Worm (Caenorhabditis elegans) whole organism, L4 larva: ENCODE results near the gene Y116A8C.3.
A peak's percentile ranks its signal among the peaks of the same experiment; 100 is the strongest.

Experiments used
- F49E8.2 ChIP-seq: sonication (generic microtip); optimal IDR thresholded peaks from 2 replicates; lab custom pipeline; 2016; ENCODE audit warnings: missing compliant biosample characterization, mild to moderate bottlenecking, missing genetic modification characterization, borderline replicate concordance
- R02D3.7 ChIP-seq: fragments of 150-350 bp; sonication (generic microtip); optimal IDR thresholded peaks from 3 replicates; lab custom pipeline; 2014; ENCODE audit warnings: missing biosample characterization, missing genetic modification characterization
- Y48G9A.11 ChIP-seq: fragments of 200-800 bp; sonication (Bioruptor generic); IDR thresholded peaks from 2 replicates; pipeline ENCODE4 v1.3.6; 2022; ENCODE audit warnings: missing genetic modification reagents, missing genetic modification characterization, missing compliant biosample characterization
- Y5F2A.4 ChIP-seq: fragments of 200-800 bp; sonication (Bioruptor generic); optimal IDR thresholded peaks from 2 replicates; lab custom pipeline; 2018; ENCODE audit warnings: mild to moderate bottlenecking, missing genetic modification characterization, missing compliant biosample characterization
- aha-1 ChIP-seq: fragments of 150-350 bp; peaks from one replicate; lab custom pipeline; 2014; ENCODE audit warnings: missing biosample characterization, missing genetic modification characterization
- ama-1 ChIP-seq: fragments of 150-350 bp; optimal IDR thresholded peaks from 2 replicates; lab custom pipeline; 2014; ENCODE audit warnings: inconsistent platforms, mixed read lengths
- attf-4 ChIP-seq: sonication (generic microtip); optimal IDR thresholded peaks from 3 replicates; lab custom pipeline; 2017; ENCODE audit warnings: missing biosample characterization, missing genetic modification characterization
- ceh-28 ChIP-seq: fragments of 150-350 bp; optimal IDR thresholded peaks from 2 replicates; lab custom pipeline; 2014; ENCODE audit warnings: missing biosample characterization, missing genetic modification reagents, missing genetic modification characterization
- ceh-32 ChIP-seq: sonication (generic microtip); optimal IDR thresholded peaks from 2 replicates; lab custom pipeline; 2016; ENCODE audit warnings: mild to moderate bottlenecking, missing genetic modification characterization, missing compliant biosample characterization; ENCODE audit not compliant: poor library complexity
- ces-1 ChIP-seq: fragments of 150-350 bp; sonication (generic microtip); optimal IDR thresholded peaks from 4 replicates; lab custom pipeline; 2014; ENCODE audit warnings: missing biosample characterization, missing genetic modification reagents, missing genetic modification characterization
- dmd-6 ChIP-seq: fragments of 200-800 bp; sonication (Bioruptor generic); IDR thresholded peaks from 2 replicates; pipeline ENCODE4 v1.3.6; 2022; ENCODE audit warnings: missing genetic modification reagents, missing genetic modification characterization, missing compliant biosample characterization
- dmd-8 ChIP-seq: fragments of 200-800 bp; sonication (Bioruptor generic); IDR thresholded peaks from 2 replicates; pipeline ENCODE4 v1.3.6; 2022; ENCODE audit warnings: missing genetic modification characterization, missing compliant biosample characterization
- duxl-1 ChIP-seq: sonication (generic microtip); optimal IDR thresholded peaks from 2 replicates; lab custom pipeline; 2016; ENCODE audit warnings: mild to moderate bottlenecking, missing genetic modification characterization, moderate library complexity, missing compliant biosample characterization; ENCODE audit not compliant: poor library complexity
- egl-43 ChIP-seq: fragments of 200-800 bp; sonication (Bioruptor generic); IDR thresholded peaks from 2 replicates; pipeline ENCODE4 v1.3.6; 2022; ENCODE audit warnings: missing genetic modification reagents, missing genetic modification characterization, missing compliant biosample characterization
- hif-1 ChIP-seq, 2 experiments: sonication (generic microtip); optimal IDR thresholded peaks; 2 replicates each; lab custom pipeline; 2016 to 2017; ENCODE audit warnings: missing compliant biosample characterization in 2 of 2, missing genetic modification characterization in 2 of 2, missing genetic modification reagents in 2 of 2, missing genotype in 2 of 2, mild to moderate bottlenecking in 1 of 2
- hmg-1.1 ChIP-seq: fragments of 200-800 bp; sonication (Bioruptor generic); IDR thresholded peaks from 2 replicates; pipeline ENCODE4 v1.3.6; 2022; ENCODE audit warnings: missing genetic modification reagents, missing genetic modification characterization, missing compliant biosample characterization
- mdt-29 ChIP-seq: fragments of 200-800 bp; sonication (Bioruptor generic); IDR thresholded peaks from 2 replicates; pipeline ENCODE4 v1.3.6; 2022; ENCODE audit warnings: missing genetic modification reagents, missing genetic modification characterization, missing compliant biosample characterization
- mep-1 ChIP-seq: fragments of 150-350 bp; sonication (generic microtip); optimal IDR thresholded peaks from 3 replicates; lab custom pipeline; 2014; ENCODE audit warnings: missing biosample characterization, missing genetic modification characterization
- mxl-2 ChIP-seq: fragments of 200-800 bp; sonication (Bioruptor generic); conservative IDR thresholded peaks from 2 replicates; pipeline ENCODE4 v1.3.6; 2022; ENCODE audit warnings: missing genetic modification reagents, missing genetic modification characterization, missing compliant biosample characterization
- nhr-11 ChIP-seq: fragments of 150-350 bp; optimal IDR thresholded peaks from 2 replicates; lab custom pipeline; 2014; ENCODE audit warnings: missing biosample characterization, missing genetic modification characterization
- nhr-28 ChIP-seq: fragments of 150-350 bp; optimal IDR thresholded peaks from 2 replicates; lab custom pipeline; 2014; ENCODE audit warnings: missing biosample characterization, missing genetic modification characterization
- nhr-42 ChIP-seq: fragments of 200-800 bp; sonication (Bioruptor generic); IDR thresholded peaks from 2 replicates; pipeline ENCODE4 v1.3.6; 2022; ENCODE audit warnings: missing genetic modification characterization, missing compliant biosample characterization
- nhr-76 ChIP-seq: fragments of 150-350 bp; optimal IDR thresholded peaks from 2 replicates; lab custom pipeline; 2014; ENCODE audit warnings: missing biosample characterization, missing genetic modification characterization
- php-3 ChIP-seq: fragments of 200-800 bp; sonication (Bioruptor generic); IDR thresholded peaks from 2 replicates; pipeline ENCODE4 v1.3.6; 2022; ENCODE audit warnings: missing genetic modification reagents, missing genetic modification characterization, missing compliant biosample characterization
- pqm-1 ChIP-seq: sonication (generic microtip); optimal IDR thresholded peaks from 2 replicates; lab custom pipeline; 2017; ENCODE audit warnings: missing biosample characterization, missing genetic modification characterization
- saeg-2 ChIP-seq: fragments of 200-800 bp; sonication (Bioruptor generic); IDR thresholded peaks from 2 replicates; pipeline ENCODE4 v1.3.6; 2022; ENCODE audit warnings: missing genetic modification reagents, missing genetic modification characterization, missing compliant biosample characterization
- sdz-12 ChIP-seq: fragments of 200-800 bp; sonication (Bioruptor generic); optimal IDR thresholded peaks from 2 replicates; lab custom pipeline; 2018; ENCODE audit warnings: mild to moderate bottlenecking, missing genetic modification characterization, missing compliant biosample characterization
- set-16 ChIP-seq: fragments of 200-800 bp; sonication (Bioruptor generic); IDR thresholded peaks from 2 replicates; pipeline ENCODE4 v1.3.6; 2022; ENCODE audit warnings: missing genetic modification reagents, missing genetic modification characterization, missing compliant biosample characterization
- snpc-4 ChIP-seq: fragments of 150-350 bp; optimal IDR thresholded peaks from 2 replicates; lab custom pipeline; 2014; ENCODE audit warnings: missing biosample characterization, missing genetic modification characterization
- tra-1 ChIP-seq: fragments of 200-800 bp; sonication (Bioruptor generic); IDR thresholded peaks from 2 replicates; pipeline ENCODE4 v1.3.6; 2022; ENCODE audit warnings: missing genetic modification reagents, missing genetic modification characterization, missing compliant biosample characterization
- unc-39 ChIP-seq: sonication (generic microtip); optimal IDR thresholded peaks from 2 replicates; lab custom pipeline; 2017; ENCODE audit warnings: missing biosample characterization, missing genetic modification characterization
- unc-62 ChIP-seq, 3 experiments: fragments of 150-350 bp in 1 of 3; sonication (generic microtip); optimal IDR thresholded peaks in 2 of 3; peaks in 1 of 3; 1 replicate in 1 of 3; 2 replicates in 2 of 3; lab custom pipeline; 2014 to 2017; ENCODE audit warnings: missing biosample characterization in 3 of 3, missing genetic modification characterization in 3 of 3, missing genetic modification reagents in 3 of 3, missing genotype in 1 of 3
- zfp-2 ChIP-seq: sonication (generic microtip); optimal IDR thresholded peaks from 2 replicates; lab custom pipeline; 2016; ENCODE audit warnings: mild to moderate bottlenecking, missing genetic modification characterization, missing compliant biosample characterization
- zip-11 ChIP-seq: fragments of 200-800 bp; sonication (Bioruptor generic); IDR thresholded peaks from 2 replicates; pipeline ENCODE4 v1.3.6; 2022; ENCODE audit warnings: missing genetic modification characterization, missing compliant biosample characterization
- ztf-7 ChIP-seq: fragments of 150-350 bp; optimal IDR thresholded peaks from 2 replicates; lab custom pipeline; 2014; ENCODE audit warnings: missing biosample characterization, missing genetic modification characterization

Gene Y116A8C.3

DNA sequence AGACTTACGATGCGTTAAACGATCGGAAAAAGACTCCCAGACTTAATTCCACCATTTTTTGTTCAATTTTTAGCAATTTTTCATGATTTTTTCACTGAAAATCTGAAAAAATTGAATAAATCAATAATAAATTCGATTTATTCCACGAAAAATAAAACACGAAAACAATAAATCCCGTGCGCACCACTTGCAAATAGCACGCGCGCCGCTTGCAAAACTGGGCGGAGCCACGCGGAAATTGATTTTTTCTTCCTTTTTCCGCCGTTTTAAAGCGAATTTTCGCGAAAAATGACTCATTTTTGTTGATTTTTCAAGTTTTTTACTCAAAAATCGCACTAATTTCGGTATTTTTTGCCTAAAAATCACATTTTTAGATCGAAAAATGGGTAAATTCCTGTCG is 30.9 kb downstream of the Y116A8C.3 start, which contains the start of the genes Y116A8C.9 and arf-6 (continued):
- TF ChIP-seq php-3 (no peak), nhr-11 (tag; lab: Kevin White, UChicago) (no peak), unc-39 (tag; lab: Kevin White, UChicago) (no peak), pqm-1 (tag; lab: Kevin White, UChicago) (no peak), dmd-8 (GFP tag; lab: Robert Waterston, UW) (no peak), hmg-1.1 (GFP tag; lab: Robert Waterston, UW) (peak; percentile 35; the same call in 1 of the 2 replicates), snpc-4 (tag; lab: Kevin White, UChicago) (no peak), Y5F2A.4 (GFP tag; lab: Kevin White, UChicago) (no peak), saeg-2 (no peak), ama-1 (lab: Kevin White, UChicago) (no peak), F49E8.2 (tag; lab: Kevin White, UChicago) (peak; percentile 48), nhr-28 (tag; lab: Kevin White, UChicago) (no peak), mep-1 (tag; lab: Kevin White, UChicago) (peak; percentile 44), hif-1 (tag; optimal IDR thresholded peaks at IDR 0.05; lab: Kevin White, UChicago) (peak in 1 of 2 experiments; percentile 30), tra-1 (GFP tag; lab: Robert Waterston, UW) (no peak), dmd-6 (GFP tag; lab: Robert Waterston, UW) (no peak), attf-4 (tag; lab: Kevin White, UChicago) (no peak), nhr-42 (GFP tag; lab: Robert Waterston, UW) (peak; percentile 57; the same call in 1 of the 2 replicates), duxl-1 (tag; lab: Kevin White, UChicago) (peak; percentile 78), nhr-76 (tag; lab: Kevin White, UChicago) (no peak)

DNA sequence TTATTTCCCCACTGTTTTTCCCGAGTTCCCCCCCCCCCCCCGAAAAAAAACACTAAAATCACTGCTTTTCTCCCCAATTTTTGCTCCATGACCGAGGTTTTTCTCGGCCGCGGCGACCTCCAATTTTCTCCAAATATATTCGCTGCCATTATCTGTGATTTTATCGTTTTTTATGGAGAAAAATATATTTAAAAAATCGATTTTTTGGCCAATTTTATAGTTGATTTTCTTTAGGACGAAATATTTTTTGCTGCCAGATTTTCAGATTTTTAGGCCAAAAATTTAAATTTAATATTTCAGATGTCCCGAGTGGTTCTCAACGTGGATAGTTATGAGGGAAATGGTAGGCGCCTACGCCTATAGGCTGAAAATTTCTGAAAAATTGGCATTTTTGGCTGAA is 33.9 kb downstream of the Y116A8C.3 start, which contains the start of gene rad-54.B:
TSS of gene rad-54.B (plus strand) at position 301 of the 400 bp plus-strand sequence.
- no peak for TF ChIP-seq zip-11 (GFP tag; lab: Robert Waterston, UW)
- TF ChIP-seq ama-1 (lab: Kevin White, UChicago): peak; percentile 16
- TF ChIP-seq ztf-7: no peak
- no peak for TF ChIP-seq mxl-2 (GFP tag; lab: Robert Waterston, UW)

DNA sequence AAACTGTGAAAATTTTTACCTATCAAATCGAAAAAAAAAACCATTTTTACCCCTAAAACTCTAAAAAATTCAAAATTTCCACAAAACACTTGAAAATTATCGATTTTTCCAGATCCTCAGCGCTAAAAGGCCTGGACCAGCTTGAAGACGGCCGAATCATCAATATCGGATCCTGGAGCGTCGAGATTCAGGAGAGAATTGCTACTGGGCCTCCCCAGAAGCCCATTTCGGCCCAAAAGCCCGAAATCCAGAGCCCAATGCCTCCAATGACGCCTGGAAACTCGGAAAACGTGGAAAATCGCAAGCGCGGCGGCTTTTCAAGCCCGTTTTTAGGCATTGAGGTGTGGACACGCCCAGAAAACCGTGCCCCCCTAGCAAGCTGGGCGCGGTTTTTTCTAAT is 36.5 kb downstream of the Y116A8C.3 start:
- TF ChIP-seq sdz-12 (no peak), unc-62 (GFP tag; optimal IDR thresholded peaks at IDR 0.05 in 1 of 2; lab: Kevin White, UChicago) (no peak), unc-62 (tag; optimal IDR thresholded peaks at IDR 0.05; lab: Kevin White, UChicago) (no peak), set-16 (GFP tag; lab: Robert Waterston, UW) (peak; percentile 52), ceh-32 (tag; lab: Kevin White, UChicago) (no peak), nhr-76 (tag; lab: Kevin White, UChicago) (no peak), nhr-28 (tag; lab: Kevin White, UChicago) (no peak), Y48G9A.11 (no peak), mdt-29 (GFP tag; lab: Robert Waterston, UW) (no peak), zfp-2 (tag; lab: Kevin White, UChicago) (no peak), R02D3.7 (tag; lab: Kevin White, UChicago) (no peak), aha-1 (tag; lab: Kevin White, UChicago) (peak; percentile 82)

DNA sequence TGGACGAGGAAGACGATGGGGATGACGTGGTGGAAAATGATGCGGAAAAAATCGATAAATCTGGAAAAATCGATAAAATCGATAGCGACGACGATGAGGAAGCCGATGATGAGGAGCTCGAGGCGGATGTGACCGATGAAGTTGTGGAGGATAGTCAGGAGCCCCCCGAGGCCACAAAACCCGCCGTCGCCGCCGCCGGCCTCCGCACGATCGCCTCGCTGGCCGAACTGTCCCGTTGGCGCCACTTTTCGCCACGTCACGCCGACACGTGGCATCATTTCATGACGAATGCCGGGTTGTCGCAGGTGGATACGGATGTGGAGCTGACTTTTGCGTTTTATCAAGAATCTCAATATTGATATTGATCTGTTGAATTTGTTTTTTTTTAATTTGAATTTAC is 46.6 kb downstream of the Y116A8C.3 start:
- TF ChIP-seq ces-1 (GFP tag; lab: Kevin White, UChicago) (no peak), egl-43 (GFP tag; lab: Robert Waterston, UW) (0 out of 2 replicates have a peak, but pooled peaks have one; percentile 48), ceh-28 (tag; lab: Kevin White, UChicago) (peak; percentile 72), set-16 (GFP tag; lab: Robert Waterston, UW) (peak; percentile 93)
